Worm (Caenorhabditis elegans): Measurements from ENCODE around the gene C44H4.8.

Gene C44H4.8

DNA sequence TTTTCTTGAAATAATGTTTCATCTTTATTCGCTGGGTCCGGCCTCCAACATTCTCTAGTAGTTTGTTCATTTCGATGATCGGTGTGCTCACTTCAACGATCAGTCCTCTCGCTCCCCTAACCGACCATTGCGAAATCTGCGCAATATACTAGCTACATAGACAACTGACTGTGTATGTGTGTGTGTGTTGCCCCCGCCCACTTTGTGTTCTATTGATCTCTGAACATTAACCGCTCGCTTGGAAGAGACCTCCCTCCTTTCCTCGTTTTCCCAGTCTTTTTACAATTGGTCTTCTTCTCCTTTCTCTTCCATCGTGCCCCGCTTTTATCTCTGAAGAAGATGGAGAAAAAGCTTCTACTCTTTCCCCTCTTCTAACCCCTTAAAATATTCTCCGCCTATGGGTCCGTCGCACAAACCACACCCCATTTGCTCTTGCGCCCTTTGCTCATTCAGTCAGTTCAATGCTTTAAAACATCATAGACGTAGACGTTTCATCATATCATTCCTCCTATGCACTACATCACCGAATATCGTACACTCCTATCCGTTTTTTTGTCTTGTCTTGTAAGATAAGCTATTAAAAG, 37.5 kb upstream of the C44H4.8 start (continued):
- TF ChIP-seq hlh-13 (GFP tag; optimal IDR thresholded peaks at IDR 0.05), result no peak
- no peak for TF ChIP-seq hlh-15 (tag; optimal IDR thresholded peaks at IDR 0.05)
- no peak for TF ChIP-seq pax-1 (tag; optimal IDR thresholded peaks at IDR 0.05)
- no peak for TF ChIP-seq K02D7.2 (tag; optimal IDR thresholded peaks at IDR 0.05)
- no peak for TF ChIP-seq sox-4 (tag; optimal IDR thresholded peaks at IDR 0.05)
- no peak for TF ChIP-seq tbx-7 (tag; optimal IDR thresholded peaks at IDR 0.05)
- TF ChIP-seq C38D4.7 (GFP tag; optimal IDR thresholded peaks at IDR 0.05), result no peak
- no peak for TF ChIP-seq madf-2 (tag; optimal IDR thresholded peaks at IDR 0.05)
- TF ChIP-seq fkh-6 (tag; optimal IDR thresholded peaks at IDR 0.05), result no peak
- TF ChIP-seq ahr-1 (tag; optimal IDR thresholded peaks at IDR 0.05), result no peak
- TF ChIP-seq ceh-14 (tag; optimal IDR thresholded peaks at IDR 0.05), result peak; percentile 4
- TF ChIP-seq mec-3 (tag; optimal IDR thresholded peaks at IDR 0.05; ENCODE audit: borderline replicate concordance), result no peak
- no peak for TF ChIP-seq sox-2 (GFP tag; IDR thresholded peaks at IDR 0.05)
- no peak for TF ChIP-seq ttx-3 (tag; optimal IDR thresholded peaks at IDR 0.05)
- no peak for TF ChIP-seq ceh-22 (tag; optimal IDR thresholded peaks at IDR 0.05)
- TF ChIP-seq fkh-10 (GFP tag; optimal IDR thresholded peaks at IDR 0.05), result no peak
- peak; percentile 45 for TF ChIP-seq ceh-31 (tag; optimal IDR thresholded peaks at IDR 0.05)
- no peak for TF ChIP-seq lin-11 (tag; optimal IDR thresholded peaks at IDR 0.05)
- TF ChIP-seq nfya-1 (tag; optimal IDR thresholded peaks at IDR 0.05), result peak; percentile 45
- TF ChIP-seq hlh-6 (tag; optimal IDR thresholded peaks at IDR 0.05), result peak; percentile 52
- TF ChIP-seq ceh-19 (GFP tag; optimal IDR thresholded peaks at IDR 0.05), result no peak
- TF ChIP-seq pat-9 (tag; optimal IDR thresholded peaks at IDR 0.05), result no peak
- TF ChIP-seq unc-86 (tag; optimal IDR thresholded peaks at IDR 0.05), result no peak
- TF ChIP-seq ceh-6 (GFP tag; optimal IDR thresholded peaks at IDR 0.05), result no peak
- TF ChIP-seq odd-2 (tag; optimal IDR thresholded peaks at IDR 0.05), result no peak
- TF ChIP-seq fax-1 (tag; optimal IDR thresholded peaks at IDR 0.05), result no peak
- no peak for TF ChIP-seq K09A11.1 (tag; optimal IDR thresholded peaks at IDR 0.05; ENCODE audit: insufficient read depth)
- TF ChIP-seq syd-9 (tag; optimal IDR thresholded peaks at IDR 0.05), result peak; percentile 49
- TF ChIP-seq lim-6 (tag; optimal IDR thresholded peaks at IDR 0.05), result no peak
- no peak for TF ChIP-seq ama-1 (optimal IDR thresholded peaks at IDR 0.05)
- TF ChIP-seq ceh-2 (tag; optimal IDR thresholded peaks at IDR 0.05), result no peak
- TF ChIP-seq ztf-16 (tag; optimal IDR thresholded peaks at IDR 0.05), result no peak
- TF ChIP-seq T23F11.4 (GFP tag; optimal IDR thresholded peaks at IDR 0.05), result no peak
- no peak for TF ChIP-seq pha-4 (tag; optimal IDR thresholded peaks at IDR 0.05)
- peak; percentile 31 for TF ChIP-seq F13H6.1 (tag; optimal IDR thresholded peaks at IDR 0.05)
- no peak for TF ChIP-seq nhr-11 (tag; optimal IDR thresholded peaks at IDR 0.05)
- TF ChIP-seq nhr-232 (tag; optimal IDR thresholded peaks at IDR 0.05), result no peak
- peak; percentile 82 for TF ChIP-seq ceh-18 (tag; optimal IDR thresholded peaks at IDR 0.05)
- no peak for TF ChIP-seq zip-5 (tag; optimal IDR thresholded peaks at IDR 0.05)
- TF ChIP-seq ceh-34 (tag; optimal IDR thresholded peaks at IDR 0.05), result peak; percentile 8

ce11 chrX:14557936-14558554, 36.9 kb upstream of the C44H4.8 start, which contains the start of gene nhr-3:
TSS of gene nhr-3 (plus strand) at chrX:14558504.
- TF ChIP-seq ttx-3 (tag; optimal IDR thresholded peaks at IDR 0.05), result no peak
- no peak for TF ChIP-seq pqm-1 (tag; optimal IDR thresholded peaks at IDR 0.05)
- no peak for TF ChIP-seq dve-1 (tag; optimal IDR thresholded peaks at IDR 0.05)
- TF ChIP-seq ceh-18 (tag; optimal IDR thresholded peaks at IDR 0.05), result no peak
- no peak for TF ChIP-seq ceh-31 (tag; optimal IDR thresholded peaks at IDR 0.05)
- no peak for TF ChIP-seq unc-55 (GFP tag; optimal IDR thresholded peaks at IDR 0.05)
- no peak for TF ChIP-seq dmd-4 (tag; optimal IDR thresholded peaks at IDR 0.05; ENCODE audit: borderline replicate concordance)
- no peak for TF ChIP-seq zip-5 (tag; optimal IDR thresholded peaks at IDR 0.05)
- no peak for TF ChIP-seq ceh-22 (tag; optimal IDR thresholded peaks at IDR 0.05)
- no peak for TF ChIP-seq madf-2 (tag; optimal IDR thresholded peaks at IDR 0.05)
- no peak for TF ChIP-seq ceh-6 (GFP tag; optimal IDR thresholded peaks at IDR 0.05)
- TF ChIP-seq unc-3 (GFP tag; conservative IDR thresholded peaks at IDR 0.05), result no peak
- TF ChIP-seq unc-3 (tag; optimal IDR thresholded peaks at IDR 0.05), result no peak
- TF ChIP-seq ahr-1 (tag; optimal IDR thresholded peaks at IDR 0.05), result no peak
- TF ChIP-seq ceh-34 (tag; optimal IDR thresholded peaks at IDR 0.05), result no peak
- TF ChIP-seq pax-1 (tag; optimal IDR thresholded peaks at IDR 0.05), result no peak
- TF ChIP-seq npax-4 (tag; optimal IDR thresholded peaks at IDR 0.05), result no peak
